Worm (Caenorhabditis elegans) whole organism, L4 larva: ENCODE data around the gene ZK287.9.

Source experiments
- dpl-1 ChIP-seq: fragments of 150-350 bp; optimal IDR thresholded peaks from 2 replicates; lab custom pipeline; 2014; ENCODE audit warnings: missing biosample characterization, missing genetic modification reagents, missing genetic modification characterization
- egl-27 ChIP-seq: sonication (generic microtip); optimal IDR thresholded peaks from 3 replicates; lab custom pipeline; 2017; ENCODE audit warnings: missing biosample characterization, missing genetic modification reagents, missing genetic modification characterization
- gei-8 ChIP-seq: fragments of 200-800 bp; sonication (Bioruptor generic); optimal IDR thresholded peaks from 2 replicates; lab custom pipeline; 2018; ENCODE audit warnings: mild to moderate bottlenecking, missing genetic modification characterization, missing compliant biosample characterization
- hlh-30 ChIP-seq: sonication (generic microtip); optimal IDR thresholded peaks from 2 replicates; lab custom pipeline; 2017; ENCODE audit warnings: antibody characterized with exemption, mild to moderate bottlenecking, missing genetic modification characterization, missing compliant biosample characterization; ENCODE audit not compliant: insufficient read depth
- jun-1 ChIP-seq: fragments of 150-350 bp; optimal IDR thresholded peaks from 2 replicates; lab custom pipeline; 2014; ENCODE audit warnings: missing biosample characterization, missing genetic modification reagents, missing genetic modification characterization
- nhr-11 ChIP-seq: fragments of 150-350 bp; optimal IDR thresholded peaks from 2 replicates; lab custom pipeline; 2014; ENCODE audit warnings: missing biosample characterization, missing genetic modification characterization
- nhr-25 ChIP-seq: sonication (generic microtip); optimal IDR thresholded peaks from 2 replicates; lab custom pipeline; 2017; ENCODE audit warnings: missing genetic modification characterization, mild to moderate bottlenecking, missing compliant biosample characterization, antibody characterized with exemption, moderate library complexity, borderline replicate concordance; ENCODE audit not compliant: insufficient read depth
- nhr-42 ChIP-seq: fragments of 200-800 bp; sonication (Bioruptor generic); IDR thresholded peaks from 2 replicates; pipeline ENCODE4 v1.3.6; 2022; ENCODE audit warnings: missing genetic modification characterization, missing compliant biosample characterization
- snpc-1.2 ChIP-seq: fragments of 200-800 bp; sonication (Bioruptor generic); IDR thresholded peaks from 2 replicates; pipeline ENCODE4 v1.3.6; 2022; ENCODE audit warnings: missing genetic modification reagents, missing genetic modification characterization, missing compliant biosample characterization
- tra-1 ChIP-seq: fragments of 200-800 bp; sonication (Bioruptor generic); IDR thresholded peaks from 2 replicates; pipeline ENCODE4 v1.3.6; 2022; ENCODE audit warnings: missing genetic modification reagents, missing genetic modification characterization, missing compliant biosample characterization

DNA sequence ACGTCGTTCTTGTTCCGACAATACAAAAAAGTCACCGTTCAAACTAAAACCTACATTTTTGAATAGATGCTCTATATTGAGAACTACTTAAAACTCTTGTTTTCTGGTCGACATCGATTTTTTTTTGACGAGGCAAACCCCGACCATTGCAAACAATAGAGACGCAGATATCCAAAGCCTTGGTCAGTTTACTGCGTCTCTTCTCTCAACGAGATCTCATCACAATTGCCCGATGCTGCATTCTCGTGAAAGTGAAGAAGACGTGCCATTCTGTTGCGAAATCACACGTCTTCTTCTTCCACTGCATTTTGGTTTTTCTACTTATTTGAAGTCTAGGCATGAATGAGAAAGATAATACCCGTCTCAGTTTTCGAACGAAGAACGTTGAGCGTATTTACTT, 25.2 kb downstream of the ZK287.9 start:
- TF ChIP-seq gei-8 (no peak), nhr-25 (no peak), nhr-42 (GFP tag; lab: Robert Waterston, UW) (no peak), hlh-30 (tag; lab: Kevin White, UChicago) (peak; percentile 85), tra-1 (GFP tag; lab: Robert Waterston, UW) (no peak), nhr-11 (tag; lab: Kevin White, UChicago) (no peak), egl-27 (tag; lab: Kevin White, UChicago) (no peak), jun-1 (no peak), snpc-1.2 (GFP tag; lab: Robert Waterston, UW) (no peak), dpl-1 (GFP tag; lab: Kevin White, UChicago) (no peak)
